Fruit fly (Drosophila melanogaster) whole organism, prepupa: ENCODE results near the gene CG5359.
A peak's percentile ranks its signal among the peaks of the same experiment; 100 is the strongest.

Experiments
- CG16779 ChIP-seq: fragments of 200-800 bp; sonication (Bioruptor generic); optimal IDR thresholded peaks from 3 replicates; lab custom pipeline; 2017; ENCODE audit warnings: missing biosample characterization, mild to moderate bottlenecking, missing genetic modification characterization
- CG3919 ChIP-seq: fragments of 200-800 bp; sonication (Bioruptor generic); optimal IDR thresholded peaks from 3 replicates; lab custom pipeline; 2016; ENCODE audit warnings: missing biosample characterization, missing genetic modification characterization
- CG6163 ChIP-seq: fragments of 200-800 bp; sonication (Bioruptor generic); IDR thresholded peaks from 3 replicates; pipeline ENCODE4 v1.3.6; 2022; ENCODE audit warnings: missing biosample characterization, missing genetic modification characterization
- CG6792 ChIP-seq: fragments of 200-800 bp; sonication (Bioruptor generic); optimal IDR thresholded peaks from 3 replicates; lab custom pipeline; 2016; ENCODE audit warnings: missing biosample characterization, missing genetic modification characterization
- CG7368 ChIP-seq: fragments of 200-800 bp; sonication (Bioruptor generic); optimal IDR thresholded peaks from 3 replicates; lab custom pipeline; 2016; ENCODE audit warnings: missing biosample characterization, missing genetic modification characterization
- CG8632 ChIP-seq: fragments of 200-800 bp; sonication (Bioruptor generic); optimal IDR thresholded peaks from 3 replicates; lab custom pipeline; 2016; ENCODE audit warnings: missing biosample characterization, missing genetic modification characterization
- Hr38 ChIP-seq: sonication (Bioruptor generic); optimal IDR thresholded peaks from 2 replicates; lab custom pipeline; 2016; ENCODE audit warnings: missing biosample characterization, missing genetic modification characterization
- Hr39 ChIP-seq: fragments of 200-800 bp; sonication (Bioruptor generic); optimal IDR thresholded peaks from 2 replicates; lab custom pipeline; 2016; ENCODE audit warnings: missing biosample characterization, missing genetic modification characterization
- Lpt ChIP-seq: fragments of 200-800 bp; sonication (Bioruptor generic); optimal IDR thresholded peaks from 3 replicates; lab custom pipeline; 2016; ENCODE audit warnings: missing biosample characterization, missing genetic modification characterization
- Sox15 ChIP-seq: fragments of 200-800 bp; sonication (Bioruptor generic); optimal IDR thresholded peaks from 3 replicates; lab custom pipeline; 2016; ENCODE audit warnings: missing biosample characterization, missing genetic modification characterization
- esn ChIP-seq: fragments of 200-800 bp; sonication (Bioruptor generic); optimal IDR thresholded peaks from 2 replicates; lab custom pipeline; 2016; ENCODE audit warnings: missing biosample characterization, mild to moderate bottlenecking, missing genetic modification characterization, moderate library complexity
- fd85E ChIP-seq: fragments of 200-800 bp; sonication (Bioruptor generic); optimal IDR thresholded peaks from 3 replicates; lab custom pipeline; 2016; ENCODE audit warnings: missing biosample characterization, missing genetic modification characterization
- salr ChIP-seq, 2 experiments: fragments of 200-800 bp; sonication (Bioruptor generic); optimal IDR thresholded peaks; 3 replicates each; lab custom pipeline; 2016 to 2018; ENCODE audit warnings: missing biosample characterization in 2 of 2, missing genetic modification characterization in 2 of 2, mild to moderate bottlenecking in 1 of 2
- spab ChIP-seq: fragments of 200-800 bp; sonication (Bioruptor generic); optimal IDR thresholded peaks from 2 replicates; lab custom pipeline; 2017; ENCODE audit warnings: missing biosample characterization, mild to moderate bottlenecking, missing genetic modification characterization, missing genetic modification reagents

- TF ChIP-seq CG16779 (tag; lab: Kevin White, UChicago), result no peak
- TF ChIP-seq CG7368, result no peak
- TF ChIP-seq fd85E (GFP tag; lab: Kevin White, UChicago), result no peak
- TF ChIP-seq Lpt, result no peak
- no peak for TF ChIP-seq CG3919 (GFP tag; lab: Kevin White, UChicago)
- TF ChIP-seq CG6792, result no peak
- TF ChIP-seq salr (GFP tag; optimal IDR thresholded peaks at IDR 0.05; lab: Kevin White, UChicago), result no peak
- TF ChIP-seq Sox15 (GFP tag; lab: Kevin White, UChicago), result no peak
- peak; percentile 1 for TF ChIP-seq esn (GFP tag; lab: Kevin White, UChicago)
- TF ChIP-seq CG6163 (GFP tag; lab: Robert Waterston, UW), result no peak
- TF ChIP-seq Hr39 (GFP tag; lab: Kevin White, UChicago), result no peak
- no peak for TF ChIP-seq spab (GFP tag; lab: Kevin White, UChicago)
- no peak for TF ChIP-seq CG8632
- no peak for TF ChIP-seq Hr38
Observed at dm6 chr3R:9968827-9969675, 32.0 kb downstream of the CG5359 start.
